Worm (Caenorhabditis elegans) whole organism, midembryonic: ENCODE results near the gene W09B6.4.

Experiments
- T22C8.4 ChIP-seq: fragments of 200-800 bp; sonication (Bioruptor generic); IDR thresholded peaks from 2 replicates; pipeline ENCODE4 v1.3.6; 2022; ENCODE audit warnings: missing genetic modification characterization, missing compliant biosample characterization
- cog-1 ChIP-seq: sonication (generic microtip); optimal IDR thresholded peaks from 2 replicates; lab custom pipeline; 2016; ENCODE audit warnings: missing genetic modification characterization, missing compliant biosample characterization
- flt-1 ChIP-seq: fragments of 200-800 bp; sonication (Bioruptor generic); IDR thresholded peaks from 2 replicates; pipeline ENCODE4 v1.3.6; 2022; ENCODE audit warnings: missing genetic modification characterization, missing compliant biosample characterization
- klf-2 ChIP-seq: fragments of 200-800 bp; sonication (Bioruptor generic); conservative IDR thresholded peaks from 2 replicates; pipeline ENCODE4 v1.3.6; 2022; ENCODE audit warnings: missing genetic modification reagents, missing genetic modification characterization, missing compliant biosample characterization
- med-1 ChIP-seq: sonication (generic microtip); optimal IDR thresholded peaks from 2 replicates; lab custom pipeline; 2017; ENCODE audit warnings: missing genetic modification characterization, mild to moderate bottlenecking, missing compliant biosample characterization, antibody characterized with exemption, missing genetic modification reagents; ENCODE audit not compliant: insufficient read depth
- ref-1 ChIP-seq: fragments of 200-800 bp; sonication (Bioruptor generic); conservative IDR thresholded peaks from 2 replicates; pipeline ENCODE4 v1.3.6; 2022; ENCODE audit warnings: missing genetic modification reagents, missing genetic modification characterization, missing compliant biosample characterization
- tab-1 ChIP-seq: fragments of 200-800 bp; sonication (Bioruptor generic); IDR thresholded peaks from 2 replicates; pipeline ENCODE4 v1.3.6; 2022; ENCODE audit warnings: missing genetic modification characterization, missing compliant biosample characterization
- ztf-23 ChIP-seq: fragments of 200-800 bp; sonication (Bioruptor generic); IDR thresholded peaks from 2 replicates; pipeline ENCODE4 v1.3.6; 2022; ENCODE audit warnings: missing genetic modification reagents, missing genetic modification characterization, missing compliant biosample characterization
- ztf-29 ChIP-seq: fragments of 200-800 bp; sonication (Bioruptor generic); IDR thresholded peaks from 2 replicates; pipeline ENCODE4 v1.3.6; 2022; ENCODE audit warnings: missing genetic modification reagents, missing genetic modification characterization, missing compliant biosample characterization

W09B6.4 gene

DNA sequence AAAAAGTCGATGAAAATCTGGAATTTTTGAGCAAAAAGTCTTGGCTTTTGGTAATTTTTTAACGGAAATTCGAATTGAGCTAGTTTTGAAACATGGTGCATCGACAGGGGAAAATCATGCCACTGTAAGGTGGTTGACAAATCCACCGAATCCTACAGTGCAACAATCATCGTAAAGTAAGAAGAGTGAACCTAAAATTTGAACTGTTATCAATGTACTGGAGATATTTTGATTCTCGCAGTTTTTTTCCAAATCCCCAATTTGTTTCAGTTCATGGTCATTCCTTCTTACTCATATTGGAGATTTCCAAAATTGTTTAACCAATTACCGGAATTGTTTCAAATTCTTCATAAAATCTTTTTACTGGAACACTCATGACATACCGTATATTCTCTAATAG lies 12.1 kb upstream of the W09B6.4 start:
- TF ChIP-seq flt-1 (GFP tag; lab: Robert Waterston, UW): no peak
- TF ChIP-seq cog-1 (tag; lab: Kevin White, UChicago): no peak
- no peak for TF ChIP-seq T22C8.4
- no peak for TF ChIP-seq ztf-23 (GFP tag; lab: Robert Waterston, UW)
- no peak for TF ChIP-seq ztf-29
- no peak for TF ChIP-seq med-1 (GFP tag; lab: Kevin White, UChicago)
- TF ChIP-seq ref-1 (GFP tag; lab: Robert Waterston, UW): no peak
- TF ChIP-seq tab-1 (GFP tag; lab: Robert Waterston, UW): no peak

DNA sequence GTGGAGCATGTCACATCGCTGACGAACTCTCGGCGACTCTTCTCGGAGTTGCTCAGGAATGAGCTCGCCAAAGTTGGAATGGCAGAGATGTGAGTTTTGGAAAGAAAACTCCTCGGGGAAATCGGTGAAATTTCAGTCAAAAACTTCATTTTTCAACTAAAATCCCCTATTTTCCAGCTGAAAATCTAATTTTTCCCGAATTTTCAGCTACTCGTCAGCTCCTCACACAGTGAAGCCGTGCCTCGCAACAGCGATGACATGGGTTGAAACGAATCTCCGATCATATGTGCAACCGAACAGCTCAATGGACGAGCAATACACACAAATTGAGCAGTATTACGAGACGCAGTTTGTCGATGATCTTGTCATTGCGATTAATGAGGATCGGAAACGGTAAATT lies 11.2 kb upstream of the W09B6.4 start:
- TF ChIP-seq tab-1 (GFP tag; lab: Robert Waterston, UW) (no peak), ref-1 (GFP tag; lab: Robert Waterston, UW) (no peak)

DNA sequence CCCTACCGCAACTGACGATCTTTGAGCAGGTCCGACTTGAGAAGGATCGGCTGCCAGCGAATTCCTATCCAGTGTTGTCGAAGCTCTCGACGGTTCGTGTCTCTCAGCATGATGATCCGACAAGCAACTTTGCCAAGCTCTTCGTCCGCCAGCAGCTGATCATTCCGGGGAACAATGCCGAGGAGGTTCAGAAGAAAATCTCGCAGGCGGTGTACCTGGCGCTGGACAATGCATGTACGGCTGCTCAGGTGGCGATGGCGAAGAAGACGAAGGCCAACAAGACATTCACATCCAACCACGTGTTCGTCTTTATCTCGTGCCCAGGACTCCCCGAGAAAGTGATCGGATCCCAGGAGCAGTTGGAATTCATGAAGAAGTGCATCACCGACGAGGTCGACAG lies 8.8 kb upstream of the W09B6.4 start:
- TF ChIP-seq T22C8.4: no peak
- TF ChIP-seq klf-2: no peak
- no peak for TF ChIP-seq ztf-29
- no peak for TF ChIP-seq cog-1 (tag; lab: Kevin White, UChicago)
- no peak for TF ChIP-seq ztf-23 (GFP tag; lab: Robert Waterston, UW)
- TF ChIP-seq tab-1 (GFP tag; lab: Robert Waterston, UW): no peak

- TF ChIP-seq cog-1 (tag; lab: Kevin White, UChicago) (no peak), ztf-29 (no peak), tab-1 (GFP tag; lab: Robert Waterston, UW) (no peak), med-1 (GFP tag; lab: Kevin White, UChicago) (no peak), klf-2 (no peak), T22C8.4 (no peak), ztf-23 (GFP tag; lab: Robert Waterston, UW) (no peak), flt-1 (GFP tag; lab: Robert Waterston, UW) (no peak), ref-1 (GFP tag; lab: Robert Waterston, UW) (no peak)
Measured at ce11 chrII:1143173-1143738, 2.6 kb upstream of the W09B6.4 start.

DNA sequence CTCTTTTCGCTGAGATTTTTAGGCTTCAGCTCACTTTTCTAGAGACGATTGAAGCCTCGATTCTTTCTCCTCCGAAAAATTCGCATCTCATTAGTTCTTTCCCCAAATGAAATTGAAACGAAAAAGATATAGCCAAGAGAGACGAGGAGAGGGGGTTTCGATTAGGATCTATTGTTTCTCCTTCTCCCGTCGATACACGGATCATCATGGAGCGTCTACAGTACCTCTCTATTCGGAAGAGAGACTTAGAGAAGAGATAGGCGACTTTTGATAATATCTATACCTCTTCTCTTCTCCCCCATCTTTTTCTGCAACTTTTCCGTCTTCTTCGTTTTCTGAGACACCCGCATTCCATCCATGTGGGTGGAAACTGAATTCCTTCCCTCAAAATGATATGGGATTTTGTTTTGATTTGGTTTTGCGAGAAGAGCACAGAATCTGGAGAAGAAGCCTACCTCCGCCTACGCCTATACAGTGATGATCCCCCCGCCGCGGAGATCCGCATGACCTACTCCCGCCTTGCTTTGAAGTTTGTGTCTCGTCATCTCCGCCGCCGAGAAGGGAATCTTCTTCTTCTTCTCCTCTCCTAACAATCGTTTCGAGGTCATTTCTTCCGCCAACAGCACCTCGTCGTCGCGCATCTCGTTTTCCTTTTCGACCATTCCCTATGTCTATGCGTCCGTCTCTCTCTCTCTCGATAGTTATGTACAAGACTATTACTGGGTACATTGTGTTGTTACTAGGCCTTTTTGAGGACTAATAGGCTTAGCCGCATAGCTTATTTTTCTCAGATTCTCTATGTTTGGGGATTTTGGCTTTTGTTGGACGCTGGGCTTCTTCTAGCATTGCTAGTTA lies 1.3 kb upstream of the W09B6.4 start:
- TF ChIP-seq ztf-23 (GFP tag; lab: Robert Waterston, UW) (no peak), cog-1 (tag; lab: Kevin White, UChicago) (no peak), tab-1 (GFP tag; lab: Robert Waterston, UW) (no peak), T22C8.4 (no peak), ztf-29 (no peak), ref-1 (GFP tag; lab: Robert Waterston, UW) (no peak), med-1 (GFP tag; lab: Kevin White, UChicago) (no peak), flt-1 (GFP tag; lab: Robert Waterston, UW) (no peak), klf-2 (no peak)

DNA sequence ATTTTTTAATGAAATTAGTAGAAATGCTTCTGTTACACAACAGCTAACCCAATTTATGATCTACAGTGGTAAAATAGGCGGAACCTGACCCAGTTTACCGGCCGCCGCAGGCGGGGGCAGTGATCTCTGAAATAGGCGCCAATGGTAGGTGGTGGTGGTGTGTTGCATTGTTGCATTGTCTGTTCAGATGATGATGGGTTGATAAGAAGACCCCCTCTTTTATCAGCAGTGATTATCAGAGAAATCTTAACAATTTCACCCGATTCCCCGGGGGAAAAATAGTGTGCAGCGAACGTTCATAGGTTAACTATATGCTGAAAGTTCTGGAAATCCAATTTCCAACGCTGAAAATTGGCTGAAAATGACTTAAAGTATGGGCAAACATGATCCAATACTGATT lies 2.0 kb downstream of the W09B6.4 start:
- TF ChIP-seq ztf-23 (GFP tag; lab: Robert Waterston, UW) (no peak), ref-1 (GFP tag; lab: Robert Waterston, UW) (no peak), tab-1 (GFP tag; lab: Robert Waterston, UW) (no peak), med-1 (GFP tag; lab: Kevin White, UChicago) (no peak), ztf-29 (no peak), klf-2 (no peak), T22C8.4 (no peak)

DNA sequence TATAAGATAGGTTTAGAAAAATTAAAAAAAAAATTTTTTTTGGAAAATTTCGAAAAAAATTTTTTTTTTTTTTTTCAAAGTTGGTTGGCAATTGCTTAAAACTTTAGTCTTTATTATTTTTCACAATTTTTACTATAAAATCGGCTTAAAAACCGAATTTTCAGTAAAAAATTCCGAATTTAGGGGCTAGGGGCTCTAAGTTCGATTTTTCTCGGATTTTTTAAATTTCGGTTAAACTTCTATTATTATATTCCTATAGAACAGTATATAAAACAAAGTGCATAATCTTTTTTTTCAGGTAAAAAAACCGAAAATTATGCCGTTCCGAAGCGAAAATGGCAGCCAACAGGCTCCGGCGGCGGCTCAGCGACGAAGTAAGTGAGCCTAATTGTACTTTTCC lies 4.2 kb downstream of the W09B6.4 start, which contains the start of gene pod-2:
Gene pod-2 (plus strand): TSS at position 301 of the 400 bp plus-strand sequence.
- TF ChIP-seq med-1 (GFP tag; lab: Kevin White, UChicago) (no peak), klf-2 (no peak), flt-1 (GFP tag; lab: Robert Waterston, UW) (no peak), cog-1 (tag; lab: Kevin White, UChicago) (no peak), ztf-23 (GFP tag; lab: Robert Waterston, UW) (no peak), tab-1 (GFP tag; lab: Robert Waterston, UW) (no peak), ref-1 (GFP tag; lab: Robert Waterston, UW) (no peak), ztf-29 (no peak), T22C8.4 (no peak)

DNA sequence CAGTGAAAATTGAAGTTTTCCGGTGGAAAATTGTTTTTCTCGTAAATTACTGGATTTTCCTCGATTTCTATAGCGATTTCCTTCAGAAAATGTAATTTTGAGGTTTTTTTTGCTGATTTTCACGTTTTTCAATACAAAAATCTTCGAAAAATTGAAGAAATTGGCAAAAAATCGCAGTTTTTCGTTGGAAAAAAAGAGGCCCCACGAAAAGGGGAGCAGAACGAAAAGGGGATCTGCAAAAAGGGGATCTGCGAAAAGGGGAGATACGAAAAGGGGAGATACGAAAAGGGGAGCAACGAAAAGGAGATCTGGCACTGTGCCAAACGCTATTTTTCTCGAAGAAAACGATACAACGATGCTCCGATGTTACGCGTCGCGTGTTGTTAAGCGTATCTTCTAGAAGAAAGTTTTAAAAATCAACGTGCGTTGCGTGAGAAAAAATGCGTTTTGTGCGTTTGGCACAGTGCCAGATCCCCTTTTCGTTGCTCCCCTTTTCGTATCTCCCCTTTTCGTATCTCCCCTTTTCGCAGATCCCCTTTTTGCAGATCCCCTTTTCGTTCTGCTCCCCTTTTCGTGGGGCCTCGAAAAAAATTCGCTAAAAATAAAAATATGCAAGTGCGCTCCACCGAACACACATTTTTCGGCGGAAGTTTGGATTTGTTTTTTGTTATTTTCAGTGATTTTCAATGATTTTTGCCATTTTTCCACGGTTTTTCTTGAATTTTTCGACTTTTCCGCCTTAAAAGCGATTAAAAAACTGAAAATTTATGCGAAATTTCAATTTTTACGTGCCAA lies 6.1 kb downstream of the W09B6.4 start:
- TF ChIP-seq T22C8.4: 0 out of 2 replicates have a peak, but pooled peaks have one; percentile 7
- TF ChIP-seq klf-2: 0 out of 2 replicates have a peak, but pooled peaks have one; percentile 42
- TF ChIP-seq cog-1 (tag; lab: Kevin White, UChicago): peak; percentile 5
- 0 out of 2 replicates have a peak, but pooled peaks have one; percentile 44 for TF ChIP-seq flt-1 (GFP tag; lab: Robert Waterston, UW)
- TF ChIP-seq ztf-23 (GFP tag; lab: Robert Waterston, UW): peak; percentile 62; the same call in 1 of the 2 replicates

ce11 chrII:1133295-1133694 lies 7.3 kb downstream of the W09B6.4 start:
- no peak for TF ChIP-seq ztf-23 (GFP tag; lab: Robert Waterston, UW)
- no peak for TF ChIP-seq cog-1 (tag; lab: Kevin White, UChicago)
- TF ChIP-seq tab-1 (GFP tag; lab: Robert Waterston, UW): no peak
- no peak for TF ChIP-seq klf-2
- no peak for TF ChIP-seq ref-1 (GFP tag; lab: Robert Waterston, UW)
- no peak for TF ChIP-seq T22C8.4
- no peak for TF ChIP-seq flt-1 (GFP tag; lab: Robert Waterston, UW)
- TF ChIP-seq ztf-29: no peak
- no peak for TF ChIP-seq med-1 (GFP tag; lab: Kevin White, UChicago)
